Fruit fly (Drosophila melanogaster) S2 (cell line): Measurements from ENCODE around the gene Teh4.

Source experiments
- CG8478 ChIP-seq: fragments of >200 bp; optimal IDR thresholded peaks from 2 replicates; lab custom pipeline; 2018
- CTCF ChIP-seq, 2 experiments: fragments of >200 bp; optimal IDR thresholded peaks; 2 replicates each; lab custom pipeline; 2018

- TF ChIP-seq CG8478 (lab: Kevin White, UChicago) (no peak), CTCF (optimal IDR thresholded peaks at IDR 0.05; lab: Kevin White, UChicago) (no peak)
Observed at dm6 chr3L:4211440-4211839, 33.4 kb upstream of the Teh4 start, which contains the start of gene Cpr64Ab.
